Worm (Caenorhabditis elegans) whole organism, young adult: ENCODE results near the gene bca-1.

ENCODE experiments used
- B0261.1 ChIP-seq: sonication (generic microtip); optimal IDR thresholded peaks from 2 replicates; lab custom pipeline; 2016; ENCODE audit warnings: mild to moderate bottlenecking, missing genetic modification characterization, moderate library complexity, missing compliant biosample characterization
- B0336.3 ChIP-seq: fragments of 200-800 bp; sonication (Bioruptor generic); IDR thresholded peaks from 2 replicates; pipeline ENCODE4 v1.3.6; 2022; ENCODE audit warnings: missing genetic modification characterization, missing compliant biosample characterization
- F10E7.11 ChIP-seq: sonication (generic microtip); optimal IDR thresholded peaks from 2 replicates; lab custom pipeline; 2017; ENCODE audit warnings: mild to moderate bottlenecking, missing genetic modification characterization, moderate library complexity, missing compliant biosample characterization
- F33H1.4 ChIP-seq: fragments of 200-800 bp; sonication (Bioruptor generic); IDR thresholded peaks from 2 replicates; pipeline ENCODE4 v1.3.6; 2022; ENCODE audit warnings: missing genetic modification reagents, missing genetic modification characterization, missing compliant biosample characterization
- F39B2.1 ChIP-seq: fragments of 200-800 bp; sonication (Bioruptor generic); IDR thresholded peaks from 2 replicates; pipeline ENCODE4 v1.3.6; 2022; ENCODE audit warnings: missing genetic modification reagents, missing genetic modification characterization, missing compliant biosample characterization
- F49E8.2 ChIP-seq: sonication (generic microtip); optimal IDR thresholded peaks from 3 replicates; lab custom pipeline; 2017; ENCODE audit warnings: missing genetic modification characterization, mild to moderate bottlenecking, missing compliant biosample characterization, antibody characterized with exemption, moderate library complexity; ENCODE audit not compliant: insufficient read depth
- F57A8.1 ChIP-seq: fragments of 200-800 bp; sonication (Bioruptor generic); optimal IDR thresholded peaks from 2 replicates; lab custom pipeline; 2018; ENCODE audit warnings: mild to moderate bottlenecking, missing genetic modification characterization, moderate library complexity, missing compliant biosample characterization
- T26A5.8 ChIP-seq: sonication (generic microtip); optimal IDR thresholded peaks from 2 replicates; lab custom pipeline; 2016; ENCODE audit warnings: missing genetic modification characterization, missing compliant biosample characterization
- Y67H2A.10 ChIP-seq: fragments of 200-800 bp; sonication (Bioruptor generic); conservative IDR thresholded peaks from 2 replicates; pipeline ENCODE4 v1.3.6; 2022; ENCODE audit warnings: missing genetic modification reagents, missing genetic modification characterization, missing compliant biosample characterization
- Y95B8A.8 ChIP-seq: fragments of 200-800 bp; sonication (Bioruptor generic); IDR thresholded peaks from 2 replicates; pipeline ENCODE4 v1.3.6; 2022; ENCODE audit warnings: missing genetic modification reagents, missing genetic modification characterization, missing compliant biosample characterization
- ama-1 ChIP-seq, 3 experiments: fragments of 150-350 bp in 1 of 3; sonication (generic microtip) in 2 of 3; optimal IDR thresholded peaks; 2 replicates each; lab custom pipeline; 2014 to 2018; ENCODE audit warnings: missing biosample characterization in 2 of 3, missing genetic modification characterization in 2 of 3, missing genetic modification reagents in 2 of 3
- aptf-2 ChIP-seq: fragments of 200-800 bp; sonication (Bioruptor generic); conservative IDR thresholded peaks from 2 replicates; pipeline ENCODE4 v1.3.6; 2022; ENCODE audit warnings: missing genetic modification reagents, missing genetic modification characterization, missing compliant biosample characterization
- athp-1 ChIP-seq: sonication (generic microtip); optimal IDR thresholded peaks from 2 replicates; lab custom pipeline; 2017; ENCODE audit warnings: mild to moderate bottlenecking, missing genetic modification characterization, missing compliant biosample characterization
- bed-1 ChIP-seq: fragments of 200-800 bp; sonication (Bioruptor generic); IDR thresholded peaks from 2 replicates; pipeline ENCODE4 v1.3.6; 2022; ENCODE audit warnings: missing genetic modification reagents, missing genetic modification characterization, missing compliant biosample characterization
- ceh-27 ChIP-seq: fragments of 200-800 bp; sonication (Bioruptor generic); optimal IDR thresholded peaks from 2 replicates; lab custom pipeline; 2018; ENCODE audit warnings: mild to moderate bottlenecking, missing genetic modification characterization, moderate library complexity, missing compliant biosample characterization
- ceh-40 ChIP-seq: fragments of 200-800 bp; sonication (Bioruptor generic); IDR thresholded peaks from 2 replicates; pipeline ENCODE4 v1.3.6; 2022; ENCODE audit warnings: missing genetic modification characterization, missing compliant biosample characterization
- ceh-79 ChIP-seq: sonication (generic microtip); optimal IDR thresholded peaks from 2 replicates; lab custom pipeline; 2017; ENCODE audit warnings: mild to moderate bottlenecking, missing genetic modification characterization, missing compliant biosample characterization
- ceh-91 ChIP-seq: fragments of 200-800 bp; sonication (Bioruptor generic); IDR thresholded peaks from 2 replicates; pipeline ENCODE4 v1.3.6; 2022; ENCODE audit warnings: missing genetic modification reagents, missing genetic modification characterization, missing compliant biosample characterization
- dpff-1 ChIP-seq: sonication (generic microtip); optimal IDR thresholded peaks from 2 replicates; lab custom pipeline; 2017; ENCODE audit warnings: mild to moderate bottlenecking, missing genetic modification characterization, missing compliant biosample characterization
- ekl-4 ChIP-seq: fragments of 200-800 bp; sonication (Bioruptor generic); IDR thresholded peaks from 2 replicates; pipeline ENCODE4 v1.3.6; 2022; ENCODE audit warnings: missing genetic modification reagents, missing genetic modification characterization, missing compliant biosample characterization
- him-1 ChIP-seq: sonication (generic microtip); optimal IDR thresholded peaks from 2 replicates; lab custom pipeline; 2016; ENCODE audit warnings: missing genotype, missing genetic modification reagents, missing genetic modification characterization, missing compliant biosample characterization
- hlh-26 ChIP-seq: fragments of 200-800 bp; sonication (Bioruptor generic); conservative IDR thresholded peaks from 2 replicates; pipeline ENCODE4 v1.3.6; 2022; ENCODE audit warnings: missing genetic modification reagents, missing genetic modification characterization, missing compliant biosample characterization
- hrde-1 ChIP-seq: sonication (generic microtip); optimal IDR thresholded peaks from 2 replicates; lab custom pipeline; 2016; ENCODE audit warnings: missing genetic modification characterization, mild to moderate bottlenecking, missing compliant biosample characterization, moderate library complexity, missing genotype, missing genetic modification reagents, borderline replicate concordance
- hsf-1 ChIP-seq: fragments of 200-800 bp; sonication (Bioruptor generic); IDR thresholded peaks from 2 replicates; pipeline ENCODE4 v1.3.6; 2022; ENCODE audit warnings: missing genetic modification reagents, missing genetic modification characterization, missing compliant biosample characterization
- let-526 ChIP-seq: fragments of 200-800 bp; sonication (Bioruptor generic); IDR thresholded peaks from 2 replicates; pipeline ENCODE4 v1.3.6; 2022; ENCODE audit warnings: missing genetic modification reagents, missing genetic modification characterization, missing compliant biosample characterization
- let-607 ChIP-seq, 2 experiments: fragments of 200-800 bp in 1 of 2; sonication (Bioruptor generic) in 1 of 2; sonication (generic microtip) in 1 of 2; optimal IDR thresholded peaks; 2 replicates each; lab custom pipeline; 2016 to 2018; ENCODE audit warnings: mild to moderate bottlenecking in 2 of 2, missing compliant biosample characterization in 2 of 2, missing genetic modification characterization in 2 of 2, moderate library complexity in 2 of 2, missing genotype in 1 of 2
- lin-26 ChIP-seq: fragments of 200-800 bp; sonication (Bioruptor generic); IDR thresholded peaks from 2 replicates; pipeline ENCODE4 v1.3.6; 2022; ENCODE audit warnings: missing genetic modification reagents, missing genetic modification characterization, missing compliant biosample characterization
- lsl-1 ChIP-seq: fragments of 200-800 bp; sonication (Bioruptor generic); optimal IDR thresholded peaks from 2 replicates; lab custom pipeline; 2018; ENCODE audit warnings: mild to moderate bottlenecking, missing genetic modification characterization, moderate library complexity, missing compliant biosample characterization
- mcd-1 ChIP-seq: fragments of 200-800 bp; sonication (Bioruptor generic); IDR thresholded peaks from 2 replicates; pipeline ENCODE4 v1.3.6; 2022; ENCODE audit warnings: missing genetic modification reagents, missing genetic modification characterization, missing compliant biosample characterization
- mes-4 ChIP-seq: sonication (generic microtip); optimal IDR thresholded peaks from 2 replicates; lab custom pipeline; 2016; ENCODE audit warnings: missing genotype, missing genetic modification characterization, missing compliant biosample characterization
- nhr-90 ChIP-seq: sonication (generic microtip); optimal IDR thresholded peaks from 2 replicates; lab custom pipeline; 2016; ENCODE audit warnings: missing genotype, mild to moderate bottlenecking, missing genetic modification characterization, missing compliant biosample characterization
- snpc-1.1 ChIP-seq: sonication (generic microtip); optimal IDR thresholded peaks from 2 replicates; lab custom pipeline; 2017; ENCODE audit warnings: missing genetic modification characterization, mild to moderate bottlenecking, missing compliant biosample characterization, antibody characterized with exemption, moderate library complexity, missing genotype, missing genetic modification reagents; ENCODE audit not compliant: insufficient read depth
- somi-1 ChIP-seq: fragments of 200-800 bp; sonication (Bioruptor generic); optimal IDR thresholded peaks from 2 replicates; lab custom pipeline; 2018; ENCODE audit warnings: mild to moderate bottlenecking, missing genetic modification characterization, missing compliant biosample characterization
- sptf-2 ChIP-seq: fragments of 200-800 bp; sonication (Bioruptor generic); optimal IDR thresholded peaks from 2 replicates; lab custom pipeline; 2018; ENCODE audit warnings: mild to moderate bottlenecking, missing genetic modification characterization, missing compliant biosample characterization
- zim-3 ChIP-seq: sonication (generic microtip); optimal IDR thresholded peaks from 2 replicates; lab custom pipeline; 2017; ENCODE audit warnings: mild to moderate bottlenecking, missing genetic modification characterization, moderate library complexity, missing compliant biosample characterization
- ztf-22 ChIP-seq: fragments of 200-800 bp; sonication (Bioruptor generic); optimal IDR thresholded peaks from 2 replicates; lab custom pipeline; 2018; ENCODE audit warnings: mild to moderate bottlenecking, missing genetic modification characterization, moderate library complexity, missing compliant biosample characterization
- ztf-25 ChIP-seq: fragments of 200-800 bp; sonication (Bioruptor generic); IDR thresholded peaks from 2 replicates; pipeline ENCODE4 v1.3.6; 2022; ENCODE audit warnings: missing genetic modification reagents, missing genetic modification characterization, missing compliant biosample characterization

Gene bca-1

ce11 chrX:6219892-6220291, 15.3 kb upstream of the bca-1 start (continued):
- TF ChIP-seq ekl-4 (0 out of 2 replicates have a peak, but pooled peaks have one; percentile 13), Y67H2A.10 (GFP tag; lab: Robert Waterston, UW) (no peak), let-607 (tag; optimal IDR thresholded peaks at IDR 0.05; lab: Kevin White, UChicago) (peak in 1 of 2 experiments; percentile 33), lsl-1 (GFP tag; lab: Kevin White, UChicago) (no peak), Y95B8A.8 (GFP tag; lab: Robert Waterston, UW) (no peak), sptf-2 (GFP tag; lab: Kevin White, UChicago) (no peak), F10E7.11 (tag; lab: Kevin White, UChicago) (no peak), nhr-90 (tag; lab: Kevin White, UChicago) (peak; percentile 85), ceh-91 (GFP tag; lab: Robert Waterston, UW) (no peak), ama-1 (optimal IDR thresholded peaks at IDR 0.05; lab: Kevin White, UChicago) (no peak), ama-1 (GFP tag; optimal IDR thresholded peaks at IDR 0.05; lab: Kevin White, UChicago) (no peak), hrde-1 (tag; lab: Kevin White, UChicago) (peak; percentile 5), B0336.3 (GFP tag; lab: Robert Waterston, UW) (no peak; the same call in 1 of the 2 replicates), B0261.1 (tag; lab: Kevin White, UChicago) (peak; percentile 85), athp-1 (tag; lab: Kevin White, UChicago) (peak; percentile 17), hsf-1 (GFP tag; lab: Robert Waterston, UW) (no peak), F39B2.1 (GFP tag; lab: Robert Waterston, UW) (no peak), ztf-25 (GFP tag; lab: Robert Waterston, UW) (peak; percentile 69; the same call in 1 of the 2 replicates), dpff-1 (tag; lab: Kevin White, UChicago) (no peak), ceh-40 (0 out of 2 replicates have a peak, but pooled peaks have one; percentile 18), lin-26 (GFP tag; lab: Robert Waterston, UW) (peak; percentile 89)
- TF ChIP-seq, all 124 proteins: peak for 52

- TF ChIP-seq let-526 (GFP tag; lab: Robert Waterston, UW), result no peak
- TF ChIP-seq athp-1 (tag; lab: Kevin White, UChicago), result no peak
- no peak for TF ChIP-seq F49E8.2 (tag; lab: Kevin White, UChicago)
- no peak for TF ChIP-seq F57A8.1
- TF ChIP-seq mes-4 (tag; lab: Kevin White, UChicago), result no peak
- no peak for TF ChIP-seq bed-1 (GFP tag; lab: Robert Waterston, UW)
- no peak for TF ChIP-seq lsl-1 (GFP tag; lab: Kevin White, UChicago)
- TF ChIP-seq ekl-4, result no peak
- no peak for TF ChIP-seq T26A5.8 (tag; lab: Kevin White, UChicago)
- TF ChIP-seq ztf-22, result no peak
- TF ChIP-seq snpc-1.1 (tag; lab: Kevin White, UChicago), result no peak
- no peak for TF ChIP-seq hlh-26
- TF ChIP-seq ceh-79 (tag; lab: Kevin White, UChicago), result no peak
Measured at ce11 chrX:6216551-6216950, 12.0 kb upstream of the bca-1 start, which contains the start of gene lrch-1. TSS of gene lrch-1 (minus strand) at chrX:6216651.

ce11 chrX:6211322-6211820, 6.8 kb upstream of the bca-1 start:
- no peak for TF ChIP-seq ceh-27
- TF ChIP-seq somi-1, result no peak
- TF ChIP-seq aptf-2 (GFP tag; lab: Robert Waterston, UW), result no peak
- no peak for TF ChIP-seq bed-1 (GFP tag; lab: Robert Waterston, UW)
- TF ChIP-seq athp-1 (tag; lab: Kevin White, UChicago), result no peak
- TF ChIP-seq zim-3 (tag; lab: Kevin White, UChicago), result no peak
- no peak for TF ChIP-seq F33H1.4 (GFP tag; lab: Robert Waterston, UW)
- TF ChIP-seq him-1 (tag; lab: Kevin White, UChicago), result no peak
- no peak for TF ChIP-seq mcd-1 (GFP tag; lab: Robert Waterston, UW)
- TF ChIP-seq, all 124 proteins: peak for 0
